Fruit fly (Drosophila melanogaster): Measurements from ENCODE around the gene TM9SF2.
A peak's percentile ranks its signal among the peaks of the same experiment; 100 is the strongest.

Gene TM9SF2

DNA sequence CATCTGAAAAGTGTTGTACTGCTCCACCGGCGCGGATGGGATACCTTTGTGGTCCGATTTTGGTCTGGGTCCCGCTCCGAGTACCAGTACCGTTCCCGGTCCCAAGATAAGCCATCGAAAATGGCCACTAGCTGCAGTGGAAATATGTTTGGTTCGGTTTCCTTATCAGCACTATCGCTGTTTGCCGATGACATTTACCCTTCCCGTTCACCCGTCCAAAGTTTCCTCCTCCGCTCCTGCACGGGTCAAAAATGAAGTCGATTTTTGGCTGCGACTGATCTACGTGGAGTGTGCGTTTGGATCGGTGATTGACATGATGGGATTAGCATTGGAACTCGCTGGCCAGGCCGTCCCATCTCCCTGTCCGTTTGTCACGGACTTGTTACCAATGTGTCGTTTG lies 40.4 kb upstream of the TM9SF2 start:
- TF ChIP-seq phol (tag; optimal IDR thresholded peaks at IDR 0.05) = no peak
- peak; percentile 19 for TF ChIP-seq grn (GFP tag; optimal IDR thresholded peaks at IDR 0.05)
- TF ChIP-seq GATAe (GFP tag; conservative IDR thresholded peaks at IDR 0.05) = 0 out of 2 replicates have a peak, but pooled peaks have one; percentile 26
- TF ChIP-seq Hr78 (GFP tag; optimal IDR thresholded peaks at IDR 0.05) = peak in 1 of 2 experiments; percentile 56
- TF ChIP-seq crol (GFP tag; IDR thresholded peaks at IDR 0.05) = peak; percentile 63
- TF ChIP-seq knrl (GFP tag; IDR thresholded peaks at IDR 0.05; ENCODE audit: partially characterized antibody) = no peak
- TF ChIP-seq pan (optimal IDR thresholded peaks at IDR 0.05) = no peak
- peak in 1 of 2 experiments; percentile 20 for TF ChIP-seq pan (GFP tag; optimal IDR thresholded peaks at IDR 0.05 in 1 of 2, IDR thresholded peaks at IDR 0.05 in 1 of 2)

- TF ChIP-seq CG6175 (GFP tag; IDR thresholded peaks at IDR 0.05) = no peak
- TF ChIP-seq CG7556 (GFP tag; optimal IDR thresholded peaks at IDR 0.05) = no peak
- no peak for TF ChIP-seq jigr1 (GFP tag; IDR thresholded peaks at IDR 0.05)
- TF ChIP-seq CG14050 (GFP tag; IDR thresholded peaks at IDR 0.05) = no peak
- TF ChIP-seq unpg (GFP tag; optimal IDR thresholded peaks at IDR 0.05) = peak; percentile 38
- no peak for TF ChIP-seq Sry-δ (GFP tag; optimal IDR thresholded peaks at IDR 0.05)
- no peak for TF ChIP-seq dmrt99B (tag; optimal IDR thresholded peaks at IDR 0.05)
- TF ChIP-seq fd96Cb (tag; optimal IDR thresholded peaks at IDR 0.05) = no peak
- TF ChIP-seq gsb-n (tag; optimal IDR thresholded peaks at IDR 0.05) = no peak
- TF ChIP-seq CG17186 (GFP tag; optimal IDR thresholded peaks at IDR 0.05) = no peak
- no peak for TF ChIP-seq dmrt11E (tag; optimal IDR thresholded peaks at IDR 0.05)
- TF ChIP-seq inv (GFP tag; IDR thresholded peaks at IDR 0.05; ENCODE audit: partially characterized antibody) = no peak
- TF ChIP-seq tap (tag; optimal IDR thresholded peaks at IDR 0.05) = no peak
- TF ChIP-seq CG7987 (GFP tag; optimal IDR thresholded peaks at IDR 0.05) = no peak
- TF ChIP-seq so (GFP tag; IDR thresholded peaks at IDR 0.05) = no peak
- no peak for TF ChIP-seq MTF-1 (GFP tag; optimal IDR thresholded peaks at IDR 0.05; ENCODE audit: borderline replicate concordance)
- TF ChIP-seq CG17802 (tag; optimal IDR thresholded peaks at IDR 0.05) = no peak
- TF ChIP-seq Nf-YC (tag; optimal IDR thresholded peaks at IDR 0.05) = no peak
- TF ChIP-seq ash1 (GFP tag; optimal IDR thresholded peaks at IDR 0.05) = no peak
- no peak for TF ChIP-seq ATbp (GFP tag; optimal IDR thresholded peaks at IDR 0.05)
- no peak for TF ChIP-seq repo (GFP tag; optimal IDR thresholded peaks at IDR 0.05)
- TF ChIP-seq CG13123 (GFP tag; optimal IDR thresholded peaks at IDR 0.05) = no peak
- TF ChIP-seq Rx (GFP tag; IDR thresholded peaks at IDR 0.05) = no peak
- no peak for TF ChIP-seq CG3163 (GFP tag; optimal IDR thresholded peaks at IDR 0.05)
- peak; percentile 63 for TF ChIP-seq CG10543 (GFP tag; optimal IDR thresholded peaks at IDR 0.05)
- TF ChIP-seq CG10274 (GFP tag; optimal IDR thresholded peaks at IDR 0.05) = no peak
- TF ChIP-seq CG15696 (tag; optimal IDR thresholded peaks at IDR 0.05) = no peak
- TF ChIP-seq CG12219 (GFP tag; optimal IDR thresholded peaks at IDR 0.05) = no peak
- no peak for TF ChIP-seq crol (GFP tag; IDR thresholded peaks at IDR 0.05)
- TF ChIP-seq Kr (GFP tag; optimal IDR thresholded peaks at IDR 0.05) = no peak
- peak; percentile 13 for TF ChIP-seq CG7839 (tag; optimal IDR thresholded peaks at IDR 0.05)
- no peak for TF ChIP-seq CG2875 (GFP tag; optimal IDR thresholded peaks at IDR 0.05)
- TF ChIP-seq Atf-2 (GFP tag; optimal IDR thresholded peaks at IDR 0.05) = no peak
- no peak for TF ChIP-seq Awh (GFP tag; IDR thresholded peaks at IDR 0.05)
- no peak for TF ChIP-seq CG7372 (GFP tag; IDR thresholded peaks at IDR 0.05)
- TF ChIP-seq scrt (GFP tag; optimal IDR thresholded peaks at IDR 0.05) = no peak
- peak; percentile 18 for TF ChIP-seq CG3281 (GFP tag; optimal IDR thresholded peaks at IDR 0.05)
- TF ChIP-seq her (GFP tag; optimal IDR thresholded peaks at IDR 0.05) = no peak
- TF ChIP-seq disco-r (GFP tag; optimal IDR thresholded peaks at IDR 0.05) = no peak
- 0 out of 2 replicates have a peak, but pooled peaks have one; percentile 17 for TF ChIP-seq Rfx (GFP tag; IDR thresholded peaks at IDR 0.05)
- no peak for TF ChIP-seq ind (GFP tag; optimal IDR thresholded peaks at IDR 0.05)
- no peak for TF ChIP-seq stwl (tag; optimal IDR thresholded peaks at IDR 0.05)
These were observed 39.4 kb upstream of the TM9SF2 start for dm6 chr2L:20773453-20774054.
